Fruit fly (Drosophila melanogaster) whole organism, wandering third instar larva: ENCODE data around the gene CG15043.

Source experiments
- Abd-B ChIP-seq: fragments of >200 bp; optimal IDR thresholded peaks from 2 replicates; lab custom pipeline; 2017; ENCODE audit warnings: missing biosample characterization, missing genetic modification characterization
- CG32264 ChIP-seq: fragments of 200-800 bp; sonication (Bioruptor generic); optimal IDR thresholded peaks from 2 replicates; lab custom pipeline; 2016; ENCODE audit warnings: missing biosample characterization, missing genetic modification characterization
- CG9705 ChIP-seq: fragments of 200-800 bp; sonication (Bioruptor generic); optimal IDR thresholded peaks from 2 replicates; lab custom pipeline; 2018; ENCODE audit warnings: missing biosample characterization, mild to moderate bottlenecking, missing genetic modification characterization
- CrebA ChIP-seq: fragments of 200-800 bp; sonication (Bioruptor generic); optimal IDR thresholded peaks from 2 replicates; lab custom pipeline; 2016; ENCODE audit warnings: missing biosample characterization, mild to moderate bottlenecking, missing genetic modification characterization, borderline replicate concordance
- GATAd ChIP-seq: sonication (Bioruptor generic); optimal IDR thresholded peaks from 2 replicates; lab custom pipeline; 2016; ENCODE audit warnings: missing biosample characterization, missing genetic modification characterization
- HLH106 ChIP-seq: fragments of 200-800 bp; optimal IDR thresholded peaks from 3 replicates; lab custom pipeline; 2019; ENCODE audit warnings: missing biosample characterization, mild to moderate bottlenecking, missing genetic modification characterization, moderate library complexity
- Hnf4 ChIP-seq: fragments of 200-800 bp; sonication (Bioruptor generic); optimal IDR thresholded peaks from 2 replicates; lab custom pipeline; 2016; ENCODE audit warnings: missing biosample characterization, mild to moderate bottlenecking, missing genetic modification characterization
- Hr78 ChIP-seq: fragments of >200 bp; optimal IDR thresholded peaks from 2 replicates; lab custom pipeline; 2017; ENCODE audit warnings: missing biosample characterization, missing genetic modification characterization
- Jra ChIP-seq: sonication (Bioruptor generic); optimal IDR thresholded peaks from 2 replicates; lab custom pipeline; 2016; ENCODE audit warnings: missing biosample characterization, missing genetic modification characterization
- Mio ChIP-seq: sonication (Bioruptor generic); optimal IDR thresholded peaks from 2 replicates; lab custom pipeline; 2016; ENCODE audit warnings: missing biosample characterization, missing genetic modification characterization
- Myc ChIP-seq: fragments of >200 bp; optimal IDR thresholded peaks from 2 replicates; lab custom pipeline; 2017
- N ChIP-seq: fragments of >200 bp; optimal IDR thresholded peaks from 2 replicates; lab custom pipeline; 2018; ENCODE audit warnings: missing biosample characterization, missing external identifiers, missing genetic modification characterization
- Rel ChIP-seq, 2 experiments: fragments of 200-800 bp; sonication (Bioruptor generic) in 1 of 2; optimal IDR thresholded peaks; 2 replicates in 1 of 2; 3 replicates in 1 of 2; lab custom pipeline; 2016 to 2019; ENCODE audit warnings: mild to moderate bottlenecking in 2 of 2, missing biosample characterization in 2 of 2, missing genetic modification characterization in 2 of 2, moderate library complexity in 1 of 2
- Sp1 ChIP-seq: fragments of 200-800 bp; sonication (Bioruptor generic); optimal IDR thresholded peaks from 3 replicates; lab custom pipeline; 2019; ENCODE audit warnings: missing biosample characterization, mild to moderate bottlenecking, missing genetic modification characterization, moderate library complexity
- Vsx2 ChIP-seq: fragments of 200-300, 225-300 bp; sonication (Bioruptor generic); optimal IDR thresholded peaks from 2 replicates; lab custom pipeline; 2018; ENCODE audit warnings: missing biosample characterization, missing genetic modification characterization; ENCODE audit not compliant: partially characterized antibody
- br ChIP-seq: fragments of 200-800 bp; sonication (Bioruptor generic); optimal IDR thresholded peaks from 2 replicates; lab custom pipeline; 2016; ENCODE audit warnings: missing biosample characterization, missing genetic modification characterization
- brk ChIP-seq: fragments of 200-800 bp; sonication (Bioruptor generic); optimal IDR thresholded peaks from 2 replicates; lab custom pipeline; 2016; ENCODE audit warnings: missing biosample characterization, mild to moderate bottlenecking, missing genetic modification characterization
- dl ChIP-seq, 2 experiments: fragments of 175-275, 200-275 bp in 1 of 2; fragments of 200-275 bp in 1 of 2; sonication (Bioruptor generic); optimal IDR thresholded peaks; lab custom pipeline; 2018; ENCODE audit warnings: mild to moderate bottlenecking in 2 of 2, missing biosample characterization in 2 of 2, missing genetic modification characterization in 2 of 2, moderate library complexity in 2 of 2; ENCODE audit not compliant: partially characterized antibody in 2 of 2, insufficient read depth in 1 of 2
- dsf ChIP-seq: sonication (Bioruptor generic); optimal IDR thresholded peaks from 2 replicates; lab custom pipeline; 2016; ENCODE audit warnings: missing biosample characterization, missing genetic modification characterization, borderline replicate concordance
- ey ChIP-seq: fragments of 200-800 bp; sonication (Bioruptor generic); optimal IDR thresholded peaks from 2 replicates; lab custom pipeline; 2016; ENCODE audit warnings: missing biosample characterization, missing genetic modification characterization
- foxo ChIP-seq, 2 experiments: fragments of 200-800 bp; sonication (Bioruptor generic); optimal IDR thresholded peaks; 2 replicates in 1 of 2; 3 replicates in 1 of 2; lab custom pipeline; 2016 to 2017; ENCODE audit warnings: missing biosample characterization in 2 of 2, missing genetic modification characterization in 2 of 2
- h ChIP-seq: fragments of 200-800 bp; sonication (Bioruptor generic); optimal IDR thresholded peaks from 3 replicates; lab custom pipeline; 2016; ENCODE audit warnings: missing biosample characterization, mild to moderate bottlenecking, missing genetic modification characterization
- lola ChIP-seq: fragments of >200 bp; optimal IDR thresholded peaks from 2 replicates; lab custom pipeline; 2017; ENCODE audit warnings: missing biosample characterization, missing genetic modification characterization
- pan ChIP-seq: fragments of >200 bp; optimal IDR thresholded peaks from 2 replicates; lab custom pipeline; 2017
- psq ChIP-seq: fragments of 200-800 bp; sonication (Bioruptor generic); optimal IDR thresholded peaks from 3 replicates; lab custom pipeline; 2017; ENCODE audit warnings: missing biosample characterization, mild to moderate bottlenecking, missing genetic modification characterization, moderate library complexity
- sage ChIP-seq: fragments of 200-800 bp; sonication (Bioruptor generic); optimal IDR thresholded peaks from 2 replicates; lab custom pipeline; 2016; ENCODE audit warnings: missing biosample characterization, mild to moderate bottlenecking, missing genetic modification characterization
- sv ChIP-seq: fragments of 200-800 bp; sonication (Bioruptor generic); optimal IDR thresholded peaks from 3 replicates; lab custom pipeline; 2016; ENCODE audit warnings: missing biosample characterization, missing genetic modification characterization
- tai ChIP-seq: sonication (Bioruptor generic); optimal IDR thresholded peaks from 2 replicates; lab custom pipeline; 2016; ENCODE audit warnings: missing biosample characterization, missing genetic modification characterization
- usp ChIP-seq: fragments of >200 bp; optimal IDR thresholded peaks from 2 replicates; lab custom pipeline; 2017; ENCODE audit warnings: missing biosample characterization, missing genetic modification characterization
- woc ChIP-seq: sonication (Bioruptor generic); optimal IDR thresholded peaks from 2 replicates; lab custom pipeline; 2016; ENCODE audit warnings: missing biosample characterization, mild to moderate bottlenecking, missing genetic modification characterization

The CG15043 gene

dm6 chrX:18467881-18468280, 26.1 kb downstream of the CG15043 start:
- TF ChIP-seq brk (GFP tag; lab: Kevin White, UChicago) (no peak), sv (no peak), Jra (GFP tag; lab: Kevin White, UChicago) (no peak), Vsx2 (GFP tag; lab: Kevin White, UChicago) (no peak), h (GFP tag; lab: Kevin White, UChicago) (no peak), psq (GFP tag; lab: Kevin White, UChicago) (no peak), GATAd (GFP tag; lab: Kevin White, UChicago) (no peak), Hr78 (GFP tag; lab: Kevin White, UChicago) (no peak), ey (GFP tag; lab: Kevin White, UChicago) (no peak), lola (GFP tag; lab: Kevin White, UChicago) (no peak), CG32264 (GFP tag; lab: Kevin White, UChicago) (no peak), woc (no peak), Mio (no peak), br (GFP tag; lab: Kevin White, UChicago) (no peak), CG9705 (GFP tag; lab: Kevin White, UChicago) (no peak)

DNA sequence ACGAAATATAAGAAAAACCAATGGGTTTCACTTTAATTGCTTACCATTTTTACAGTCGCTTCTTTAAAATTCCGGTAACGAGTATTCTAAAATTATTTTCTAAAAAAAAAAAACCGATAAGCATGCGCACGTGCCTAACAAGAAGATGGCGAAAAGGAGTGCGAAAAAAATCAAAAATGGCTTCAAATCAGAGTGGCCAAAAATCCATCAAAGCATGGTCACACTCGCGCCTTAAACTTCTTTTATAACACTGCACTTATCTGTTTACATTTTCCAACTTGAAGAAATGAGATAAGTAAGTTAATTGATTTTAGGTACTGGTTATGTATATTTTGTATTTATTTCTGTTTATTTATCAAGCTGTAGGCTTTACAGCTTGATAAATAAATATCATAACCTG, 33.6 kb downstream of the CG15043 start, which contains the start of gene CG43843:
CG43843 (minus strand) TSS at position 101 of the 400 bp plus-strand sequence.
- no peak for TF ChIP-seq foxo (GFP tag; optimal IDR thresholded peaks at IDR 0.05; lab: Kevin White, UChicago)
- TF ChIP-seq CG32264 (GFP tag; lab: Kevin White, UChicago) = no peak
- TF ChIP-seq brk (GFP tag; lab: Kevin White, UChicago) = no peak
- no peak for TF ChIP-seq Vsx2 (GFP tag; lab: Kevin White, UChicago)
- no peak for TF ChIP-seq br (GFP tag; lab: Kevin White, UChicago)
- TF ChIP-seq Sp1 = no peak
- TF ChIP-seq psq (GFP tag; lab: Kevin White, UChicago) = no peak
- no peak for TF ChIP-seq sage (GFP tag; lab: Kevin White, UChicago)
- TF ChIP-seq dl (GFP tag; optimal IDR thresholded peaks at IDR 0.05; lab: Kevin White, UChicago; ENCODE audit: insufficient read depth in 1 of 2, partially characterized antibody in 2 of 2) = no peak
- TF ChIP-seq ey (GFP tag; lab: Kevin White, UChicago) = no peak
- no peak for TF ChIP-seq dsf (GFP tag; lab: Kevin White, UChicago)
- no peak for TF ChIP-seq usp (GFP tag; lab: Kevin White, UChicago)
- TF ChIP-seq tai (GFP tag; lab: Kevin White, UChicago) = no peak
- TF ChIP-seq Rel (GFP tag; optimal IDR thresholded peaks at IDR 0.05; lab: Kevin White, UChicago) = no peak
- no peak for TF ChIP-seq Rel (tag; optimal IDR thresholded peaks at IDR 0.05; lab: Kevin White, UChicago)
- no peak for TF ChIP-seq HLH106
- TF ChIP-seq CG9705 (GFP tag; lab: Kevin White, UChicago) = no peak
- TF ChIP-seq Mio = no peak
- no peak for TF ChIP-seq Myc (lab: Kevin White, UChicago)

dm6 chrX:18452717-18453116, 41.3 kb downstream of the CG15043 start:
- TF ChIP-seq CG9705 (GFP tag; lab: Kevin White, UChicago) (no peak), CrebA (GFP tag; lab: Kevin White, UChicago) (no peak), Abd-B (GFP tag; lab: Kevin White, UChicago) (no peak), foxo (GFP tag; optimal IDR thresholded peaks at IDR 0.05; lab: Kevin White, UChicago) (no peak), lola (GFP tag; lab: Kevin White, UChicago) (no peak), Vsx2 (GFP tag; lab: Kevin White, UChicago) (no peak), pan (lab: Kevin White, UChicago) (no peak), psq (GFP tag; lab: Kevin White, UChicago) (no peak), ey (GFP tag; lab: Kevin White, UChicago) (no peak), tai (GFP tag; lab: Kevin White, UChicago) (no peak), Myc (lab: Kevin White, UChicago) (no peak), HLH106 (no peak), Hnf4 (no peak), N (GFP tag; lab: Kevin White, UChicago) (no peak), Sp1 (no peak)
